Fruit fly (Drosophila melanogaster) whole organism, embryonic: Measurements from ENCODE around the gene CG3408.
A peak's percentile ranks its signal among the peaks of the same experiment; 100 is the strongest.

ENCODE experiments used
- C15 ChIP-seq: fragments of 200-800 bp; sonication (Bioruptor generic); IDR thresholded peaks from 3 replicates; pipeline ENCODE4 v1.3.6; 2022; ENCODE audit warnings: missing biosample characterization, missing genetic modification characterization
- CG10543 ChIP-seq: fragments of 200-800 bp; sonication (Bioruptor generic); optimal IDR thresholded peaks from 3 replicates; lab custom pipeline; 2017; ENCODE audit warnings: missing biosample characterization, mild to moderate bottlenecking, missing genetic modification characterization, moderate library complexity
- CG11504 ChIP-seq: fragments of 200-800 bp; sonication (Bioruptor generic); optimal IDR thresholded peaks from 3 replicates; lab custom pipeline; 2019; ENCODE audit warnings: missing biosample characterization, mild to moderate bottlenecking, missing genetic modification characterization, moderate library complexity
- CG12299 ChIP-seq: fragments of 200-800 bp; sonication (Bioruptor generic); optimal IDR thresholded peaks from 2 replicates; lab custom pipeline; 2018; ENCODE audit warnings: missing biosample characterization, mild to moderate bottlenecking, missing genetic modification characterization
- CG13123 ChIP-seq: fragments of 200-800 bp; sonication (Bioruptor generic); optimal IDR thresholded peaks from 2 replicates; lab custom pipeline; 2016; ENCODE audit warnings: missing biosample characterization, missing genetic modification characterization
- CG14710 ChIP-seq: fragments of 200-800 bp; sonication (Bioruptor generic); optimal IDR thresholded peaks from 3 replicates; lab custom pipeline; 2019; ENCODE audit warnings: missing biosample characterization, mild to moderate bottlenecking, missing genetic modification characterization, moderate library complexity
- CG1529 ChIP-seq: fragments of 200-800 bp; sonication (Bioruptor generic); optimal IDR thresholded peaks from 3 replicates; lab custom pipeline; 2018; ENCODE audit warnings: missing biosample characterization, missing genetic modification characterization
- CG32532 ChIP-seq: fragments of 200-800 bp; sonication (Bioruptor generic); IDR thresholded peaks from 2 replicates; pipeline ENCODE4 v1.3.6; 2022; ENCODE audit warnings: missing biosample characterization, missing genetic modification characterization
- CG34422 ChIP-seq: fragments of 200-800 bp; sonication (Bioruptor generic); IDR thresholded peaks from 3 replicates; pipeline ENCODE4 v1.3.6; 2022; ENCODE audit warnings: missing biosample characterization, missing genetic modification characterization
- CG3995 ChIP-seq: fragments of 200-800 bp; sonication (Bioruptor generic); optimal IDR thresholded peaks from 3 replicates; lab custom pipeline; 2016; ENCODE audit warnings: missing biosample characterization, missing genetic modification characterization
- CG4424 ChIP-seq: fragments of 200-800 bp; sonication (Bioruptor generic); optimal IDR thresholded peaks from 3 replicates; lab custom pipeline; 2016; ENCODE audit warnings: missing biosample characterization, missing genetic modification characterization
- CG4707 ChIP-seq: fragments of 200-800 bp; sonication (Bioruptor generic); optimal IDR thresholded peaks from 2 replicates; lab custom pipeline; 2018; ENCODE audit warnings: missing biosample characterization, mild to moderate bottlenecking, missing genetic modification characterization, moderate library complexity
- CG7745 ChIP-seq: fragments of 200-800 bp; sonication (Bioruptor generic); optimal IDR thresholded peaks from 2 replicates; lab custom pipeline; 2018; ENCODE audit warnings: missing biosample characterization, mild to moderate bottlenecking, missing genetic modification characterization, moderate library complexity
- CG7839 ChIP-seq: fragments of 200-800 bp; sonication (Bioruptor generic); optimal IDR thresholded peaks from 3 replicates; lab custom pipeline; 2018; ENCODE audit warnings: missing biosample characterization, mild to moderate bottlenecking, missing genetic modification characterization, moderate library complexity
- CG9797 ChIP-seq: fragments of 200-800 bp; sonication (Bioruptor generic); optimal IDR thresholded peaks from 3 replicates; lab custom pipeline; 2018; ENCODE audit warnings: missing biosample characterization, mild to moderate bottlenecking, missing genetic modification characterization
- E2f2 ChIP-seq: fragments of 200-800 bp; sonication (Bioruptor generic); IDR thresholded peaks from 2 replicates; pipeline ENCODE4 v1.3.6; 2022; ENCODE audit warnings: missing biosample characterization, missing genetic modification characterization
- Ets97D ChIP-seq: fragments of 200-800 bp; sonication (Bioruptor generic); optimal IDR thresholded peaks from 3 replicates; lab custom pipeline; 2016; ENCODE audit warnings: missing biosample characterization, missing genetic modification characterization
- HHEX ChIP-seq: fragments of 200-800 bp; sonication (Bioruptor generic); optimal IDR thresholded peaks from 3 replicates; lab custom pipeline; 2017; ENCODE audit warnings: missing biosample characterization, mild to moderate bottlenecking, missing genetic modification characterization, missing genetic modification reagents
- HLH4C ChIP-seq: fragments of 200-800 bp; sonication (Bioruptor generic); IDR thresholded peaks from 3 replicates; pipeline ENCODE4 v1.3.6; 2022; ENCODE audit warnings: missing biosample characterization, missing genetic modification characterization; ENCODE audit not compliant: partially characterized antibody
- Hmx ChIP-seq: fragments of 200-800 bp; sonication (Bioruptor generic); optimal IDR thresholded peaks from 2 replicates; lab custom pipeline; 2016; ENCODE audit warnings: missing biosample characterization, missing genetic modification characterization
- Meics ChIP-seq: fragments of 200-800 bp; sonication (Bioruptor generic); optimal IDR thresholded peaks from 2 replicates; lab custom pipeline; 2017; ENCODE audit warnings: missing biosample characterization, mild to moderate bottlenecking, missing genetic modification characterization
- NC2β ChIP-seq: fragments of 200-800 bp; sonication (Bioruptor generic); optimal IDR thresholded peaks from 2 replicates; lab custom pipeline; 2016; ENCODE audit warnings: missing biosample characterization, missing genetic modification characterization
- Side ChIP-seq: fragments of 200-800 bp; sonication (Bioruptor generic); optimal IDR thresholded peaks from 2 replicates; lab custom pipeline; 2016; ENCODE audit warnings: missing biosample characterization, missing genetic modification characterization
- Xbp1 ChIP-seq: fragments of 200-800 bp; sonication (Bioruptor generic); optimal IDR thresholded peaks from 3 replicates; lab custom pipeline; 2016; ENCODE audit warnings: missing biosample characterization, mild to moderate bottlenecking, missing genetic modification characterization
- Xrp1 ChIP-seq: fragments of 200-800 bp; sonication (Bioruptor generic); IDR thresholded peaks from 2 replicates; pipeline ENCODE4 v1.3.6; 2022; ENCODE audit warnings: missing biosample characterization, missing genetic modification characterization
- bsh ChIP-seq, 2 experiments: fragments of 200-800 bp; sonication (Bioruptor generic); optimal IDR thresholded peaks; 2 replicates each; lab custom pipeline; 2017 to 2018; ENCODE audit warnings: mild to moderate bottlenecking in 2 of 2, missing biosample characterization in 2 of 2, missing genetic modification characterization in 2 of 2, moderate library complexity in 1 of 2
- dpn ChIP-seq, 2 experiments: fragments of 200-800 bp; sonication (Bioruptor generic); optimal IDR thresholded peaks; 3 replicates each; lab custom pipeline; 2016; ENCODE audit warnings: missing biosample characterization in 2 of 2, missing genetic modification characterization in 2 of 2
- exex ChIP-seq: fragments of 200-800 bp; sonication (Bioruptor generic); optimal IDR thresholded peaks from 4 replicates; lab custom pipeline; 2018; ENCODE audit warnings: missing biosample characterization, mild to moderate bottlenecking, missing genetic modification characterization, moderate library complexity
- eyg ChIP-seq: fragments of 200-800 bp; sonication (Bioruptor generic); optimal IDR thresholded peaks from 3 replicates; lab custom pipeline; 2016; ENCODE audit warnings: missing biosample characterization, missing genetic modification characterization
- fu2 ChIP-seq: fragments of 200-800 bp; sonication (Bioruptor generic); optimal IDR thresholded peaks from 2 replicates; lab custom pipeline; 2016; ENCODE audit warnings: missing biosample characterization, missing genetic modification characterization
- gcm ChIP-seq: fragments of 200-800 bp; sonication (Bioruptor generic); optimal IDR thresholded peaks from 2 replicates; lab custom pipeline; 2019; ENCODE audit warnings: missing biosample characterization, mild to moderate bottlenecking, missing genetic modification characterization, moderate library complexity
- gem ChIP-seq: fragments of 200-800 bp; sonication (Bioruptor generic); optimal IDR thresholded peaks from 2 replicates; lab custom pipeline; 2019; ENCODE audit warnings: missing biosample characterization, mild to moderate bottlenecking, missing genetic modification characterization, moderate library complexity
- her ChIP-seq: fragments of 200-800 bp; sonication (Bioruptor generic); optimal IDR thresholded peaks from 2 replicates; lab custom pipeline; 2016; ENCODE audit warnings: missing biosample characterization, missing genetic modification characterization
- knrl ChIP-seq: fragments of 200-800 bp; sonication (Bioruptor generic); IDR thresholded peaks from 3 replicates; pipeline ENCODE4 v1.3.6; 2022; ENCODE audit warnings: missing biosample characterization, missing genetic modification characterization; ENCODE audit not compliant: partially characterized antibody
- maf-S ChIP-seq: fragments of 200-800 bp; sonication (Bioruptor generic); optimal IDR thresholded peaks from 2 replicates; lab custom pipeline; 2016; ENCODE audit warnings: missing biosample characterization, missing genetic modification characterization
- mirr ChIP-seq: fragments of 200-800 bp; sonication (Bioruptor generic); optimal IDR thresholded peaks from 3 replicates; lab custom pipeline; 2018; ENCODE audit warnings: missing biosample characterization, mild to moderate bottlenecking, missing genetic modification characterization
- nom ChIP-seq: fragments of 200-800 bp; sonication (Bioruptor generic); optimal IDR thresholded peaks from 2 replicates; lab custom pipeline; 2017; ENCODE audit warnings: missing biosample characterization, missing genetic modification characterization, mild to moderate bottlenecking, moderate library complexity, missing genetic modification reagents
- schlank ChIP-seq: fragments of 200-800 bp; sonication (Bioruptor generic); optimal IDR thresholded peaks from 2 replicates; lab custom pipeline; 2018; ENCODE audit warnings: missing biosample characterization, mild to moderate bottlenecking, missing genetic modification characterization
- sd ChIP-seq: fragments of 200-800 bp; sonication (Bioruptor generic); optimal IDR thresholded peaks from 3 replicates; lab custom pipeline; 2018; ENCODE audit warnings: missing biosample characterization, mild to moderate bottlenecking, missing genetic modification characterization, moderate library complexity
- sens ChIP-seq: fragments of 200-800 bp; sonication (Bioruptor generic); peaks from one replicate; lab custom pipeline; 2016; ENCODE audit warnings: missing biosample characterization, missing genetic modification characterization
- unpg ChIP-seq: fragments of 200-800 bp; sonication (Bioruptor generic); optimal IDR thresholded peaks from 3 replicates; lab custom pipeline; 2018; ENCODE audit warnings: missing biosample characterization, mild to moderate bottlenecking, missing genetic modification characterization, moderate library complexity
- vvl ChIP-seq: fragments of 200-800 bp; sonication (Bioruptor generic); IDR thresholded peaks from 2 replicates; pipeline ENCODE4 v1.3.6; 2022; ENCODE audit warnings: missing biosample characterization, missing genetic modification characterization
- wdn ChIP-seq: fragments of 200-800 bp; sonication (Bioruptor generic); IDR thresholded peaks from 2 replicates; pipeline ENCODE4 v1.3.6; 2022; ENCODE audit warnings: missing biosample characterization, missing genetic modification characterization

CG3408 gene

dm6 chr3L:9525444-9525843 lies 16.1 kb upstream of the CG3408 start, which contains the start of gene CG33700 (continued):
- no peak for TF ChIP-seq fu2 (GFP tag; lab: Kevin White, UChicago)
- TF ChIP-seq Xbp1 (GFP tag; lab: Kevin White, UChicago) = no peak
- no peak for TF ChIP-seq her (GFP tag; lab: Kevin White, UChicago)
- TF ChIP-seq wdn (GFP tag; lab: Robert Waterston, UW) = no peak
- TF ChIP-seq CG4424 = no peak
- no peak for TF ChIP-seq C15 (GFP tag; lab: Robert Waterston, UW)
- no peak for TF ChIP-seq exex (tag; lab: Kevin White, UChicago)
- TF ChIP-seq mirr (GFP tag; lab: Kevin White, UChicago) = peak; percentile 16

dm6 chr3L:9513309-9513708 lies 3.9 kb upstream of the CG3408 start, which contains the start of gene CG33702:
Gene CG33702 (minus strand): TSS chr3L:9513409.
- TF ChIP-seq eyg (GFP tag; lab: Kevin White, UChicago) (no peak), HHEX (GFP tag; lab: Kevin White, UChicago) (no peak), CG13123 (GFP tag; lab: Kevin White, UChicago) (no peak), nom (no peak), bsh (GFP tag; optimal IDR thresholded peaks at IDR 0.05; lab: Kevin White, UChicago) (no peak), gem (tag; lab: Kevin White, UChicago) (no peak)

- TF ChIP-seq maf-S (GFP tag; lab: Kevin White, UChicago) = no peak
- TF ChIP-seq unpg (GFP tag; lab: Kevin White, UChicago) = no peak
- TF ChIP-seq Xrp1 (GFP tag; lab: Robert Waterston, UW) = no peak
- TF ChIP-seq sens = no peak
- TF ChIP-seq CG12299 = no peak
- no peak for TF ChIP-seq Xbp1 (GFP tag; lab: Kevin White, UChicago)
- no peak for TF ChIP-seq sd (tag; lab: Kevin White, UChicago)
- TF ChIP-seq, all 482 proteins: peak for 0
Observed at dm6 chr3L:9512560-9512959, 3.2 kb upstream of the CG3408 start, which contains the start of gene CG33703. Gene CG33703 (minus strand): TSS chr3L:9512660.

dm6 chr3L:9511287-9512256 lies 2.2 kb upstream of the CG3408 start, which contains the start of gene RpS9:
Gene RpS9 (minus strand): TSS chr3L:9511531.
- TF ChIP-seq CG9797 = peak; percentile 74
- no peak for TF ChIP-seq Hmx (GFP tag; lab: Kevin White, UChicago)
- TF ChIP-seq Ets97D = peak; percentile 80
- peak; percentile 35 for TF ChIP-seq CG10543 (GFP tag; lab: Kevin White, UChicago)
- TF ChIP-seq CG1529 (GFP tag; lab: Kevin White, UChicago) = no peak
- TF ChIP-seq CG32532 (GFP tag; lab: Robert Waterston, UW) = peak; percentile 38; the same call in 1 of the 2 replicates
- no peak for TF ChIP-seq dpn (GFP tag; optimal IDR thresholded peaks at IDR 0.05; lab: Kevin White, UChicago)
- peak; percentile 78 for TF ChIP-seq NC2β
- peak; percentile 35 for TF ChIP-seq CG11504 (tag; lab: Kevin White, UChicago)
- peak; percentile 28; the same call in 1 of the 2 replicates for TF ChIP-seq E2f2
- peak; percentile 9 for TF ChIP-seq CG3995
- TF ChIP-seq mirr (GFP tag; lab: Kevin White, UChicago) = peak; percentile 66
- peak; percentile 37; the same call in 1 of the 3 replicates for TF ChIP-seq HLH4C
- peak; percentile 43 for TF ChIP-seq CG7839
- no peak for TF ChIP-seq schlank (tag; lab: Kevin White, UChicago)
- TF ChIP-seq Meics (GFP tag; lab: Kevin White, UChicago) = peak; percentile 24
- peak; percentile 36 for TF ChIP-seq gcm (GFP tag; lab: Kevin White, UChicago)
- peak; percentile 12 for TF ChIP-seq vvl
- peak; percentile 8 for TF ChIP-seq CG7745 (tag; lab: Kevin White, UChicago)
- peak; percentile 54; the same call in 1 of the 3 replicates for TF ChIP-seq knrl (GFP tag; lab: Robert Waterston, UW)
- peak; percentile 53 for TF ChIP-seq CG14710
- TF ChIP-seq CG34422 = peak; percentile 48; the same call in 1 of the 3 replicates
- TF ChIP-seq CG4707 (GFP tag; lab: Kevin White, UChicago) = peak; percentile 9
- TF ChIP-seq Side (GFP tag; lab: Kevin White, UChicago) = peak; percentile 14
